Fruit fly (Drosophila melanogaster): ENCODE results near the gene elav.

elav gene

DNA sequence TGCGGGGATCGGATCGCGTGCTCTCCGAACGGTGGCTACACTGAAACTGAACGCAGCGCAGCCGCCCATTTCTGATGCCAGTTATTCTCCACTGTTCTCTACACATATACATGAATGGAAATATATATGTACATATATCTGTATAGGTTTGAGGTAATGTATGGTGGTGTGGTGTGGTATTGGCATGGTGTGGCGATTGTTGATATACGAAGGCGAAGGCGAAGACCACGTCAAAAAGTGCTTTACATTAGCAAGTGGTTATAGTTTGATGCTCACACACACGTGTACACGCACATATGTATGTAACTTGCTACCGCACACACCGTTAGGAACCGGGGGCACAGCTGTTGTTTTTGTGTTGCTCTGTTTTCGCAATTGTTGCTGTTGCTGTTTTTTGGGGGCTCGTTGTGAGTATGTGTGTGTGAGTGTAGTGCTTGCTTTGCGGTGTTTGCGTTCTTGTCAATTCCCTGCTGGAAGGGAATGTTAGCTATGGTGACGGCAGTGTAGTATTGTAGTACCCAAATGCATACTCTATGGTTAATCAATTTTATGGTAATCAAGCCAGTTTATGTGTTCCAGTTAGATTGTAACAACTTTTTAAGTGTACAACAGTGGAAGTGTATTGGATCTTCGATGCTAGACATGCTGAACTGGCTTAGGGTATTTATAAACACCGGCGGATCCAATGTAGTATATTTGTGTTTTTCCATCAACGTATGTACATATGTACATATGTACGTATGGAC is 29.4 kb downstream of the elav start, which contains the start of gene CG17896 (continued):
- TF ChIP-seq Aef1 (GFP tag; IDR thresholded peaks at IDR 0.05), result peak; percentile 99
- TF ChIP-seq Dfd (GFP tag; optimal IDR thresholded peaks at IDR 0.05), result no peak
- peak; percentile 98 for TF ChIP-seq pnt (GFP tag; optimal IDR thresholded peaks at IDR 0.05)
- peak; percentile 98 for TF ChIP-seq CG9215 (GFP tag; IDR thresholded peaks at IDR 0.05)
- TF ChIP-seq pros (GFP tag; optimal IDR thresholded peaks at IDR 0.05), result peak; percentile 9
- peak; percentile 94 for TF ChIP-seq Hmx (GFP tag; optimal IDR thresholded peaks at IDR 0.05)
- TF ChIP-seq Opbp (GFP tag; IDR thresholded peaks at IDR 0.05; ENCODE audit: partially characterized antibody), result no peak
- peak; percentile 98 for TF ChIP-seq Chrac-16 (GFP tag; optimal IDR thresholded peaks at IDR 0.05)
- TF ChIP-seq CG8944 (GFP tag; optimal IDR thresholded peaks at IDR 0.05), result peak; percentile 98
- TF ChIP-seq org-1 (GFP tag; optimal IDR thresholded peaks at IDR 0.05), result peak; percentile 98
- peak; percentile 97 for TF ChIP-seq BtbVII (GFP tag; optimal IDR thresholded peaks at IDR 0.05)
- peak; percentile 98 for TF ChIP-seq maf-S (GFP tag; optimal IDR thresholded peaks at IDR 0.05)
- peak; percentile 90 for TF ChIP-seq wor (GFP tag; IDR thresholded peaks at IDR 0.05)
- peak; percentile 94 for TF ChIP-seq CG13123 (GFP tag; optimal IDR thresholded peaks at IDR 0.05)
- TF ChIP-seq Hr3 (GFP tag; optimal IDR thresholded peaks at IDR 0.05), result peak; percentile 97
- TF ChIP-seq C15 (GFP tag; IDR thresholded peaks at IDR 0.05), result peak; percentile 97
- TF ChIP-seq dpn (GFP tag; optimal IDR thresholded peaks at IDR 0.05), result peak; percentile 99
- TF ChIP-seq CG15269 (tag; optimal IDR thresholded peaks at IDR 0.05), result peak; percentile 98
- peak; percentile 92 for TF ChIP-seq ro (GFP tag; IDR thresholded peaks at IDR 0.05)
- TF ChIP-seq CG34224 (GFP tag; IDR thresholded peaks at IDR 0.05; ENCODE audit: partially characterized antibody), result no peak

DNA sequence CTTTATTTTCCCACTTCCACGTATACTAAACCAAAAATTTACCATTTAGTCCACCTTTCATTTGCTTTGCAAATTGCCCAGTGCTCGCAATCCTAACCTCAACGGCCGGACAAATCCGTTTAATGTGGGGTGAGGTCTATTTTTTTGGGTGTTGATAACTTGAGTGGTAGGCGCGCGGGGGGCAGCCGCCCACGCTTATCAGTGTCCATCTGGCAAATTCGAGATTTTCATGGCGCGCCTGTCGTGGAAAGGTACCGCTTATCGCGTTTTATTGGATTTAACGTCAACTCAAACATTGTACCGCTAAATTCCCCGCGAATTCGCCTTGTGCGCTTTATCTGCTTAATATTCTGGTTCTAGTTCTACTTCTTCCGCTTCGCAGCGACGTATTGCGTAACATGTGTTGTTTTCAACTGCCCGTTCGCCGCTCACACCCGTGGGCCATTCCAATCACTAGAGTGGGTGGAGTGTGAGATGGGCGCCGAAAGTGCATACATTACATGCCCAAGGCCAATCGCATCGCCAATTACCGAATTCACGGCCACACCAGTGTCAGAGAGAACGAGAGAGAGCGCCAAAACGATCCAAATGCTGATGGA is 30.2 kb downstream of the elav start:
- TF ChIP-seq bigmax (GFP tag; optimal IDR thresholded peaks at IDR 0.05) (peak; percentile 89), GATAe (GFP tag; conservative IDR thresholded peaks at IDR 0.05) (peak; percentile 67), CG12391 (tag; optimal IDR thresholded peaks at IDR 0.05) (no peak), HLH4C (GFP tag; IDR thresholded peaks at IDR 0.05; ENCODE audit: partially characterized antibody) (0 out of 3 replicates have a peak, but pooled peaks have one; percentile 8), sug (tag; optimal IDR thresholded peaks at IDR 0.05) (peak; percentile 96), ftz-f1 (GFP tag; optimal IDR thresholded peaks at IDR 0.05) (peak; percentile 16), NFAT (GFP tag; IDR thresholded peaks at IDR 0.05) (peak; percentile 51; the same call in 1 of the 2 replicates), klu (GFP tag; IDR thresholded peaks at IDR 0.05) (peak; percentile 53; the same call in 1 of the 2 replicates), ato (GFP tag; IDR thresholded peaks at IDR 0.05; ENCODE audit: partially characterized antibody) (no peak), exex (tag; optimal IDR thresholded peaks at IDR 0.05) (peak; percentile 60), sr (GFP tag; IDR thresholded peaks at IDR 0.05) (0 out of 3 replicates have a peak, but pooled peaks have one; percentile 34), Pdp1 (GFP tag; optimal IDR thresholded peaks at IDR 0.05) (peak in 1 of 2 experiments; percentile 99), Trl (optimal IDR thresholded peaks at IDR 0.05) (peak in 1 of 2 experiments; percentile 11), Trl (GFP tag; optimal IDR thresholded peaks at IDR 0.05) (no peak), grn (GFP tag; optimal IDR thresholded peaks at IDR 0.05) (peak; percentile 74), crol (GFP tag; IDR thresholded peaks at IDR 0.05) (peak; percentile 83), pfk (GFP tag; optimal IDR thresholded peaks at IDR 0.05) (no peak), z (GFP tag; IDR thresholded peaks at IDR 0.05) (no peak), sd (tag; optimal IDR thresholded peaks at IDR 0.05) (peak; percentile 67), mirr (GFP tag; optimal IDR thresholded peaks at IDR 0.05) (peak; percentile 49), CG15479 (GFP tag; optimal IDR thresholded peaks at IDR 0.05) (peak; percentile 33)

Data from whole organism, embryonic.